Worm (Caenorhabditis elegans) whole organism, early embryonic: Measurements from ENCODE around the gene C36E8.6.

Source experiments
- F13C5.2 ChIP-seq: sonication (generic microtip); optimal IDR thresholded peaks from 2 replicates; lab custom pipeline; 2017; ENCODE audit warnings: mild to moderate bottlenecking, missing genetic modification characterization, inconsistent platforms, missing compliant biosample characterization
- ama-1 ChIP-seq: fragments of 150-350 bp; optimal IDR thresholded peaks from 2 replicates; lab custom pipeline; 2014
- ceh-13 ChIP-seq: fragments of 200-800 bp; sonication (Bioruptor generic); optimal IDR thresholded peaks from 2 replicates; lab custom pipeline; 2018; ENCODE audit warnings: mild to moderate bottlenecking, missing genetic modification characterization, missing compliant biosample characterization
- sea-1 ChIP-seq: fragments of 200-800 bp; sonication (Bioruptor generic); conservative IDR thresholded peaks from 2 replicates; pipeline ENCODE4 v1.3.6; 2022; ENCODE audit warnings: missing genetic modification characterization, missing compliant biosample characterization
- tra-4 ChIP-seq: sonication (generic microtip); optimal IDR thresholded peaks from 2 replicates; lab custom pipeline; 2017; ENCODE audit warnings: missing genetic modification characterization, missing compliant biosample characterization

- TF ChIP-seq ama-1 (lab: Kevin White, UChicago) (no peak), sea-1 (GFP tag; lab: Robert Waterston, UW) (no peak), F13C5.2 (tag; lab: Kevin White, UChicago) (peak; percentile 31), ceh-13 (GFP tag; lab: Kevin White, UChicago) (no peak), tra-4 (tag; lab: Kevin White, UChicago) (no peak)
These were observed 22.3 kb downstream of the C36E8.6 start for ce11 chrIII:4010168-4010567.
